Fruit fly (Drosophila melanogaster) whole organism, pupa: ENCODE measurements around the gene CG17660.

Experiments
- CG8159 ChIP-seq: fragments of 200-800 bp; sonication (Bioruptor generic); optimal IDR thresholded peaks from 3 replicates; lab custom pipeline; 2018; ENCODE audit warnings: missing biosample characterization, mild to moderate bottlenecking, missing genetic modification characterization, moderate library complexity
- D1 ChIP-seq: fragments of 200-800 bp; sonication (Bioruptor generic); optimal IDR thresholded peaks from 2 replicates; lab custom pipeline; 2018; ENCODE audit warnings: missing biosample characterization, mild to moderate bottlenecking, missing genetic modification characterization, moderate library complexity
- Ets98B ChIP-seq: fragments of 200-800 bp; sonication (Bioruptor generic); IDR thresholded peaks from 2 replicates; pipeline ENCODE4 v1.3.6; 2022; ENCODE audit warnings: missing biosample characterization, missing genetic modification characterization
- Snoo ChIP-seq: fragments of 200-800 bp; sonication (Bioruptor generic); optimal IDR thresholded peaks from 3 replicates; lab custom pipeline; 2017; ENCODE audit warnings: missing biosample characterization, mild to moderate bottlenecking, missing genetic modification characterization, inconsistent platforms
- gl ChIP-seq: fragments of 200-800 bp; sonication (Bioruptor generic); optimal IDR thresholded peaks from 2 replicates; lab custom pipeline; 2018; ENCODE audit warnings: missing biosample characterization, mild to moderate bottlenecking, missing genetic modification characterization

DNA sequence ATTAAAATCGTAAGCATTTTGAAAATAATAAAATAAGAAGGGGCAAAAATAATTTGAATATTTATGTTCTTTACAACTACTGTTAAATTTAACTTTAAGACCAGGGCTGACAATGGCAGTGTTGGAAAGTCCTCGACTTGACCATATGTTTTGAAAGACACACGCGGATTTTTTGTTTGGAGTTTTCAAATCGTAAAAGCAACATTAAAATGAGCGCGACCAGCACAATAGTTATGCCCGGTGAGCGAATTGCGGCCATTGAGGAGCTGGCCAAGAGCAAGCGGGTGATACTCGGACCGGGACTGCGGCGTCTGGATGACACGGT, 18.4 kb upstream of the CG17660 start, which contains the start of gene Rrp40:
- TF ChIP-seq Snoo (tag; lab: Kevin White, UChicago): no peak
- TF ChIP-seq Ets98B (GFP tag; lab: Robert Waterston, UW): no peak
- TF ChIP-seq gl: no peak
- TF ChIP-seq D1: no peak
- no peak for TF ChIP-seq CG8159 (tag; lab: Kevin White, UChicago)
